Fruit fly (Drosophila melanogaster) whole organism, embryonic: ENCODE measurements around the gene Usp30.
A peak's percentile ranks its signal among the peaks of the same experiment; 100 is the strongest.

ENCODE experiments used
- Atf-2 ChIP-seq: fragments of 200-800 bp; sonication (Bioruptor generic); optimal IDR thresholded peaks from 2 replicates; lab custom pipeline; 2016; ENCODE audit warnings: missing biosample characterization, missing genetic modification characterization
- Awh ChIP-seq: fragments of 200-800 bp; sonication (Bioruptor generic); IDR thresholded peaks from 2 replicates; pipeline ENCODE4, ENCODE4 v1.3.6; 2022; ENCODE audit warnings: missing biosample characterization, missing genetic modification characterization
- B-H2 ChIP-seq: fragments of 200-800 bp; sonication (Bioruptor generic); optimal IDR thresholded peaks from 2 replicates; lab custom pipeline; 2018; ENCODE audit warnings: missing biosample characterization, mild to moderate bottlenecking, missing genetic modification characterization
- Bdp1 ChIP-seq: fragments of 200-800 bp; sonication (Bioruptor generic); optimal IDR thresholded peaks from 3 replicates; lab custom pipeline; 2016; ENCODE audit warnings: missing biosample characterization, missing genetic modification characterization
- CG10565 ChIP-seq: fragments of 200-800 bp; sonication (Bioruptor generic); optimal IDR thresholded peaks from 3 replicates; lab custom pipeline; 2016; ENCODE audit warnings: missing biosample characterization, mild to moderate bottlenecking, missing genetic modification characterization
- CG10959 ChIP-seq: fragments of 200-800 bp; sonication (Bioruptor generic); IDR thresholded peaks from 2 replicates; pipeline ENCODE4 v1.3.6; 2022; ENCODE audit warnings: missing biosample characterization, missing genetic modification characterization
- CG11723 ChIP-seq: fragments of 200-800 bp; sonication (Bioruptor generic); optimal IDR thresholded peaks from 2 replicates; lab custom pipeline; 2017; ENCODE audit warnings: missing biosample characterization, mild to moderate bottlenecking, missing genetic modification characterization
- CG13424 ChIP-seq: fragments of 200-800 bp; sonication (Bioruptor generic); optimal IDR thresholded peaks from 2 replicates; lab custom pipeline; 2019; ENCODE audit warnings: missing biosample characterization, mild to moderate bottlenecking, missing genetic modification characterization, moderate library complexity
- CG14710 ChIP-seq: fragments of 200-800 bp; sonication (Bioruptor generic); optimal IDR thresholded peaks from 3 replicates; lab custom pipeline; 2019; ENCODE audit warnings: missing biosample characterization, mild to moderate bottlenecking, missing genetic modification characterization, moderate library complexity
- CG16779 ChIP-seq: fragments of 200-800 bp; sonication (Bioruptor generic); IDR thresholded peaks from 2 replicates; pipeline ENCODE4 v1.3.6; 2022; ENCODE audit warnings: missing biosample characterization, missing genetic modification characterization
- CG17186 ChIP-seq: fragments of 200-800 bp; sonication (Bioruptor generic); optimal IDR thresholded peaks from 3 replicates; lab custom pipeline; 2017; ENCODE audit warnings: missing biosample characterization, missing genetic modification reagents, missing genetic modification characterization
- CG18599 ChIP-seq: fragments of 200-800 bp; sonication (Bioruptor generic); optimal IDR thresholded peaks from 3 replicates; lab custom pipeline; 2017; ENCODE audit warnings: missing biosample characterization, missing genetic modification characterization, mild to moderate bottlenecking, moderate library complexity, missing genetic modification reagents
- CG2202 ChIP-seq: fragments of 200-800 bp; sonication (Bioruptor generic); optimal IDR thresholded peaks from 2 replicates; lab custom pipeline; 2018; ENCODE audit warnings: missing biosample characterization, mild to moderate bottlenecking, missing genetic modification characterization
- CG33557 ChIP-seq: fragments of 200-800 bp; sonication (Bioruptor generic); optimal IDR thresholded peaks from 2 replicates; lab custom pipeline; 2019; ENCODE audit warnings: missing biosample characterization, mild to moderate bottlenecking, missing genetic modification characterization, moderate library complexity
- CG3726 ChIP-seq: fragments of 200-800 bp; sonication (Bioruptor generic); IDR thresholded peaks from 3 replicates; pipeline ENCODE4, ENCODE4 v1.3.6; 2022; ENCODE audit warnings: missing biosample characterization, missing genetic modification characterization
- CG3847 ChIP-seq: fragments of 200-800 bp; sonication (Bioruptor generic); IDR thresholded peaks from 2 replicates; pipeline ENCODE4 v1.3.6; 2022; ENCODE audit warnings: missing biosample characterization, missing genetic modification characterization
- CG4854 ChIP-seq: fragments of 200-800 bp; sonication (Bioruptor generic); optimal IDR thresholded peaks from 2 replicates; lab custom pipeline; 2016; ENCODE audit warnings: missing biosample characterization, missing genetic modification characterization, inconsistent platforms
- CG6791 ChIP-seq: fragments of 200-800 bp; sonication (Bioruptor generic); IDR thresholded peaks from 3 replicates; pipeline ENCODE4 v1.3.6; 2022; ENCODE audit warnings: missing biosample characterization, missing genetic modification characterization; ENCODE audit not compliant: partially characterized antibody
- CG8765 ChIP-seq: fragments of 200-800 bp; sonication (Bioruptor generic); IDR thresholded peaks from 2 replicates; pipeline ENCODE4 v1.3.6; 2022; ENCODE audit warnings: missing biosample characterization, missing genetic modification characterization
- CG9797 ChIP-seq: fragments of 200-800 bp; sonication (Bioruptor generic); optimal IDR thresholded peaks from 3 replicates; lab custom pipeline; 2018; ENCODE audit warnings: missing biosample characterization, mild to moderate bottlenecking, missing genetic modification characterization
- E2f1 ChIP-seq: fragments of 200-800 bp; sonication (Bioruptor generic); IDR thresholded peaks from 2 replicates; pipeline ENCODE4 v1.3.6; 2022; ENCODE audit warnings: missing biosample characterization, missing genetic modification characterization
- HmgZ ChIP-seq: fragments of 200-800 bp; sonication (Bioruptor generic); optimal IDR thresholded peaks from 2 replicates; lab custom pipeline; 2018; ENCODE audit warnings: missing biosample characterization, mild to moderate bottlenecking, missing genetic modification characterization
- Hr51 ChIP-seq, 2 experiments: fragments of 200-800 bp; sonication (Bioruptor generic); optimal IDR thresholded peaks; 2 replicates in 1 of 2; 3 replicates in 1 of 2; lab custom pipeline; 2016 to 2018; ENCODE audit warnings: missing biosample characterization in 2 of 2, missing genetic modification characterization in 2 of 2, mild to moderate bottlenecking in 1 of 2, moderate library complexity in 1 of 2
- MTF-1 ChIP-seq: fragments of 200-800 bp; sonication (Bioruptor generic); optimal IDR thresholded peaks from 2 replicates; lab custom pipeline; 2018; ENCODE audit warnings: missing biosample characterization, mild to moderate bottlenecking, missing genetic modification characterization, borderline replicate concordance
- Opbp ChIP-seq: fragments of 200-800 bp; sonication (Bioruptor generic); IDR thresholded peaks from 3 replicates; pipeline ENCODE4 v1.3.6; 2022; ENCODE audit warnings: missing biosample characterization, missing genetic modification characterization; ENCODE audit not compliant: partially characterized antibody
- Rfx ChIP-seq: fragments of 200-800 bp; sonication (Bioruptor generic); IDR thresholded peaks from 2 replicates; pipeline ENCODE4 v1.3.6; 2022; ENCODE audit warnings: missing biosample characterization, missing genetic modification characterization
- Sin3A ChIP-seq: fragments of >200 bp; optimal IDR thresholded peaks from 2 replicates; lab custom pipeline; 2018
- Sox102F ChIP-seq: fragments of 200-800 bp; sonication (Bioruptor generic); optimal IDR thresholded peaks from 2 replicates; lab custom pipeline; 2018; ENCODE audit warnings: missing biosample characterization, mild to moderate bottlenecking, missing genetic modification characterization, moderate library complexity
- YL-1 ChIP-seq: fragments of 200-800 bp; sonication (Bioruptor generic); optimal IDR thresholded peaks from 3 replicates; lab custom pipeline; 2017; ENCODE audit warnings: missing biosample characterization, mild to moderate bottlenecking, missing genetic modification characterization
- ac ChIP-seq: fragments of 200-800 bp; sonication (Bioruptor generic); optimal IDR thresholded peaks from 3 replicates; lab custom pipeline; 2017; ENCODE audit warnings: missing biosample characterization, mild to moderate bottlenecking, missing genetic modification characterization
- aop ChIP-seq: fragments of 200-800 bp; sonication (Bioruptor generic); IDR thresholded peaks from 2 replicates; pipeline ENCODE4 v1.3.6; 2022; ENCODE audit warnings: missing biosample characterization, missing genetic modification characterization
- br ChIP-seq: fragments of >200 bp; optimal IDR thresholded peaks from 2 replicates; lab custom pipeline; 2017
- cwo ChIP-seq: fragments of 200-800 bp; sonication (Bioruptor generic); optimal IDR thresholded peaks from 3 replicates; lab custom pipeline; 2017; ENCODE audit warnings: missing biosample characterization, missing genetic modification characterization, mild to moderate bottlenecking, moderate library complexity, missing genetic modification reagents
- dati ChIP-seq: fragments of 200-800 bp; sonication (Bioruptor generic); IDR thresholded peaks from 2 replicates; pipeline ENCODE4 v1.3.6; 2022; ENCODE audit warnings: missing biosample characterization, missing genetic modification characterization
- dmrt99B ChIP-seq: fragments of 200-800 bp; sonication (Bioruptor generic); optimal IDR thresholded peaks from 2 replicates; lab custom pipeline; 2018; ENCODE audit warnings: missing biosample characterization, mild to moderate bottlenecking, missing genetic modification characterization, moderate library complexity
- dpn ChIP-seq, 2 experiments: fragments of 200-800 bp; sonication (Bioruptor generic); optimal IDR thresholded peaks; 3 replicates each; lab custom pipeline; 2016; ENCODE audit warnings: missing biosample characterization in 2 of 2, missing genetic modification characterization in 2 of 2
- gcm ChIP-seq: fragments of 200-800 bp; sonication (Bioruptor generic); optimal IDR thresholded peaks from 2 replicates; lab custom pipeline; 2019; ENCODE audit warnings: missing biosample characterization, mild to moderate bottlenecking, missing genetic modification characterization, moderate library complexity
- jigr1 ChIP-seq: fragments of 200-800 bp; sonication (Bioruptor generic); IDR thresholded peaks from 3 replicates; pipeline ENCODE4 v1.3.6; 2022; ENCODE audit warnings: missing biosample characterization, missing genetic modification characterization
- nerfin-1 ChIP-seq: fragments of 200-800 bp; sonication (Bioruptor generic); optimal IDR thresholded peaks from 3 replicates; lab custom pipeline; 2019; ENCODE audit warnings: missing biosample characterization, mild to moderate bottlenecking, missing genetic modification characterization, moderate library complexity
- nmo ChIP-seq: fragments of 200-800 bp; sonication (Bioruptor generic); optimal IDR thresholded peaks from 2 replicates; lab custom pipeline; 2018; ENCODE audit warnings: missing biosample characterization, mild to moderate bottlenecking, missing genetic modification characterization, moderate library complexity
- nom ChIP-seq: fragments of 200-800 bp; sonication (Bioruptor generic); optimal IDR thresholded peaks from 2 replicates; lab custom pipeline; 2017; ENCODE audit warnings: missing biosample characterization, missing genetic modification characterization, mild to moderate bottlenecking, moderate library complexity, missing genetic modification reagents
- odd ChIP-seq: fragments of 200-800 bp; sonication (Bioruptor generic); optimal IDR thresholded peaks from 2 replicates; lab custom pipeline; 2017; ENCODE audit warnings: missing biosample characterization, mild to moderate bottlenecking, missing genetic modification characterization
- p53 ChIP-seq: fragments of 200-800 bp; sonication (Bioruptor generic); optimal IDR thresholded peaks from 2 replicates; lab custom pipeline; 2016; ENCODE audit warnings: missing biosample characterization, missing genetic modification characterization
- pfk ChIP-seq: fragments of 200-800 bp; sonication (Bioruptor generic); optimal IDR thresholded peaks from 2 replicates; lab custom pipeline; 2018; ENCODE audit warnings: missing biosample characterization, mild to moderate bottlenecking, missing genetic modification characterization, moderate library complexity
- sob ChIP-seq: fragments of 200-800 bp; sonication (Bioruptor generic); IDR thresholded peaks from 2 replicates; pipeline ENCODE4 v1.3.6; 2022; ENCODE audit warnings: missing biosample characterization, missing genetic modification characterization
- tll ChIP-seq, 2 experiments: fragments of 200-800 bp in 1 of 2; fragments of >200 bp in 1 of 2; sonication (Bioruptor generic) in 1 of 2; optimal IDR thresholded peaks; 2 replicates each; lab custom pipeline; 2017 to 2019; ENCODE audit warnings: missing biosample characterization in 2 of 2, missing genetic modification characterization in 2 of 2, mild to moderate bottlenecking in 1 of 2, moderate library complexity in 1 of 2
- tup ChIP-seq: fragments of 200-800 bp; sonication (Bioruptor generic); optimal IDR thresholded peaks from 2 replicates; lab custom pipeline; 2016; ENCODE audit warnings: missing biosample characterization, mild to moderate bottlenecking, missing genetic modification characterization, moderate library complexity
- unc-4 ChIP-seq: fragments of 200-800 bp; sonication (Bioruptor generic); IDR thresholded peaks from 2 replicates; pipeline ENCODE4 v1.3.6; 2022; ENCODE audit warnings: missing biosample characterization, missing genetic modification characterization; ENCODE audit not compliant: partially characterized antibody
- unpg ChIP-seq: fragments of 200-800 bp; sonication (Bioruptor generic); optimal IDR thresholded peaks from 3 replicates; lab custom pipeline; 2018; ENCODE audit warnings: missing biosample characterization, mild to moderate bottlenecking, missing genetic modification characterization, moderate library complexity
- zen ChIP-seq: fragments of 200-800 bp; sonication (Bioruptor generic); optimal IDR thresholded peaks from 3 replicates; lab custom pipeline; 2018; ENCODE audit warnings: missing biosample characterization, mild to moderate bottlenecking, missing genetic modification characterization, moderate library complexity
- zfh1 ChIP-seq: fragments of 200-800 bp; sonication (Bioruptor generic); IDR thresholded peaks from 3 replicates; pipeline ENCODE4 v1.3.6; 2022; ENCODE audit warnings: missing biosample characterization, missing genetic modification characterization

Usp30 gene

DNA sequence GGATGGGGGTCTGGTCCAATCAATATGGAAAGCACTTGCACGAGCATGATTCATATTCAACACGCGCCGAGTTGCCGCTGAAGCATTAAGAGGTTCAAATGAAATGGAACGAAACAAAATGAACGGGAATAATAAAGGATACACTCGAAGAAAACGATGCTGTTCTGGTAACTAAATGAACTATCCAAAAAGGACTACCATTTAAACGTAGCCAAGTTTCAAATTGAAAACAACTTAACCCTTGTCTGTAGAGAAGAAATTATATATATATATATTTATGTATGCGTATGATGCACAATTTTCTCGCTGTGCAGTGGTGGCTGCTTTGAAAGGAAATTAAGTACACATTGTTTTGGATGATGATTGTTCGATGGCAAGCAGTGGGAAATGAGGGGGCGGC lies 26.9 kb downstream of the Usp30 start (continued):
- TF ChIP-seq CG13424 (tag; lab: Kevin White, UChicago) (peak; percentile 1), MTF-1 (no peak), nmo (GFP tag; lab: Kevin White, UChicago) (no peak), unpg (GFP tag; lab: Kevin White, UChicago) (peak; percentile 10), CG3726 (GFP tag; lab: Robert Waterston, UW) (no peak; the same call in 2 of the 3 replicates), dmrt99B (tag; lab: Kevin White, UChicago) (peak; percentile 41), dati (GFP tag; lab: Robert Waterston, UW) (no peak), zfh1 (peak; percentile 7; the same call in 1 of the 3 replicates), CG6791 (GFP tag; lab: Robert Waterston, UW) (no peak), nom (GFP tag; lab: Kevin White, UChicago) (no peak), Opbp (GFP tag; lab: Robert Waterston, UW) (no peak), pfk (GFP tag; lab: Kevin White, UChicago) (no peak), CG10959 (GFP tag; lab: Robert Waterston, UW) (0 out of 2 replicates have a peak, but pooled peaks have one; percentile 16), CG33557 (no peak), CG16779 (no peak), unc-4 (GFP tag; lab: Robert Waterston, UW) (no peak), gcm (no peak), Bdp1 (GFP tag; lab: Kevin White, UChicago) (no peak), sob (GFP tag; lab: Robert Waterston, UW) (no peak), CG4854 (GFP tag; lab: Kevin White, UChicago) (no peak), Sin3A (lab: Kevin White, UChicago) (no peak), CG17186 (no peak), HmgZ (tag; lab: Kevin White, UChicago) (no peak), CG9797 (GFP tag; lab: Kevin White, UChicago) (no peak), p53 (GFP tag; lab: Kevin White, UChicago) (no peak), cwo (GFP tag; lab: Kevin White, UChicago) (peak; percentile 16), CG10565 (GFP tag; lab: Kevin White, UChicago) (no peak), odd (GFP tag; lab: Kevin White, UChicago) (no peak), nerfin-1 (no peak), Sox102F (GFP tag; lab: Kevin White, UChicago) (peak; percentile 16), CG11723 (no peak), zen (tag; lab: Kevin White, UChicago) (peak; percentile 18), CG14710 (tag; lab: Kevin White, UChicago) (peak; percentile 2), Atf-2 (GFP tag; lab: Kevin White, UChicago) (no peak), CG3847 (peak; percentile 9; the same call in 1 of the 2 replicates), ac (GFP tag; lab: Kevin White, UChicago) (no peak), B-H2 (GFP tag; lab: Kevin White, UChicago) (no peak), CG2202 (tag; lab: Kevin White, UChicago) (no peak), tup (GFP tag; lab: Kevin White, UChicago) (no peak), CG18599 (GFP tag; lab: Kevin White, UChicago) (peak; percentile 50), tll (GFP tag; optimal IDR thresholded peaks at IDR 0.05; lab: Kevin White, UChicago) (no peak), dpn (GFP tag; optimal IDR thresholded peaks at IDR 0.05; lab: Kevin White, UChicago) (no peak), CG8765 (GFP tag; lab: Robert Waterston, UW) (no peak), E2f1 (GFP tag; lab: Robert Waterston, UW) (no peak), jigr1 (GFP tag; lab: Robert Waterston, UW) (no peak), Hr51 (GFP tag; optimal IDR thresholded peaks at IDR 0.05; lab: Kevin White, UChicago) (peak in 1 of 2 experiments; percentile 9), Awh (GFP tag; lab: Robert Waterston, UW) (no peak), YL-1 (GFP tag; lab: Kevin White, UChicago) (no peak), Rfx (GFP tag; lab: Robert Waterston, UW) (no peak), aop (GFP tag; lab: Robert Waterston, UW) (no peak), br (lab: Kevin White, UChicago) (no peak)
